Fruit fly (Drosophila melanogaster): ENCODE measurements around the gene CG7546.

Gene CG7546

DNA sequence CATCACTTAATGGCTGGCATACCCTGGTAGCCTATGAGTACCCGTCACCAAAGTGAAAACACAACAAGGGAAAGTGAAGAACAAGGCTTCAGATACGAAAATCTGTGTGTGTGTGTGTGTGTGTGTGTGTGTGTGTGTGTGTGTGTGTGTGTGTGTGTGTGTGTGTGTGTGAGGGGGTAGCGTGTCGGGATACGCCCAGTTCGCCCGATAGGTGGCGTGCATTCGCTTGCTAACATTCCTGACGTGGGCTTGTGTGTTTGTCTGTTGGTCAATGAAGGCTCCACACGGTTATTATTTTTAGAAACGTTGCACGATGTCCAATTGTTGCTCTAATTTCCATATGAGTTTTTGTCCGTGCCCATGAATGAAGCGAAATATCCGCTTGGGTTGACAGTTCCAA lies 49.8 kb downstream of the CG7546 start:
- TF ChIP-seq CG12768 (GFP tag; optimal IDR thresholded peaks at IDR 0.05) (no peak), Crg-1 (GFP tag; optimal IDR thresholded peaks at IDR 0.05) (no peak), CG7045 (GFP tag; optimal IDR thresholded peaks at IDR 0.05) (no peak), tj (GFP tag; optimal IDR thresholded peaks at IDR 0.05) (no peak), Mnt (GFP tag; optimal IDR thresholded peaks at IDR 0.05) (no peak), Hr96 (GFP tag; optimal IDR thresholded peaks at IDR 0.05) (no peak)

DNA sequence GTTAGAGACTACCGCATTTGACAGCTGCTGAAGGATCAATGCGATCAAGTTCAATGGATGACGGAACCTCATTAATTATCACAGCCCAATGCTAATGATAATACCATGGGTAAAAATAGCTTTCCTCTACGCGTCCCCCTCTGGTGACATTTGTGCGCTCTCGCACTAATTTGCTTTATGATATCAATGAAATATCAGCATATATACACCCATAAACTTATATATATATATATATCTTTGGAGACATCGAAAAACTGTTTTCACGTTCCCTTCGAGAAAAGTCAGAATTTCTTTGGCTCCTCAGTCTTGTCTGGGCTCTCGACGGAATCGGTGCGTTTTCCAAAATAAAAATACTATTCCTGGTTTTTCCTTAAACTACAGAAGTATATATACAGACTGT lies 51.5 kb downstream of the CG7546 start, which contains the start of gene frac:
TSS of gene frac (plus strand) at position 301 of the 400 bp plus-strand sequence.
- no peak for TF ChIP-seq ovo (GFP tag; optimal IDR thresholded peaks at IDR 0.05)
- TF ChIP-seq toe (GFP tag; optimal IDR thresholded peaks at IDR 0.05): no peak
- TF ChIP-seq CG5204 (GFP tag; optimal IDR thresholded peaks at IDR 0.05): no peak
- no peak for TF ChIP-seq Crg-1 (GFP tag; optimal IDR thresholded peaks at IDR 0.05)
- no peak for TF ChIP-seq cnc (optimal IDR thresholded peaks at IDR 0.05)
- no peak for TF ChIP-seq CG12768 (GFP tag; optimal IDR thresholded peaks at IDR 0.05)
- no peak for TF ChIP-seq bab1 (GFP tag; optimal IDR thresholded peaks at IDR 0.05)
- no peak for TF ChIP-seq CG7101 (tag; optimal IDR thresholded peaks at IDR 0.05)
- no peak for TF ChIP-seq CG33017 (tag; optimal IDR thresholded peaks at IDR 0.05)
- no peak for TF ChIP-seq CG7045 (GFP tag; optimal IDR thresholded peaks at IDR 0.05)
- no peak for TF ChIP-seq pad (GFP tag; optimal IDR thresholded peaks at IDR 0.05)
- TF ChIP-seq CG1620 (GFP tag; optimal IDR thresholded peaks at IDR 0.05): no peak
- TF ChIP-seq tj (GFP tag; optimal IDR thresholded peaks at IDR 0.05): no peak
- no peak for TF ChIP-seq Hr96 (GFP tag; optimal IDR thresholded peaks at IDR 0.05)
- TF ChIP-seq cic (GFP tag; optimal IDR thresholded peaks at IDR 0.05): no peak
- TF ChIP-seq CG14711 (tag; optimal IDR thresholded peaks at IDR 0.05): no peak
- no peak for TF ChIP-seq CG11617 (GFP tag; optimal IDR thresholded peaks at IDR 0.05)
- TF ChIP-seq kay (GFP tag; ENCODE audit: borderline replicate concordance): no peak
- no peak for TF ChIP-seq Clk (GFP tag; optimal IDR thresholded peaks at IDR 0.05)
- TF ChIP-seq Mnt (GFP tag; optimal IDR thresholded peaks at IDR 0.05): no peak

All from whole organism, adult.